Worm (Caenorhabditis elegans) whole organism, L2 larva: ENCODE measurements around the gene cthd-1.

ENCODE experiments used
- F13H6.1 ChIP-seq: sonication (generic microtip); optimal IDR thresholded peaks from 2 replicates; lab custom pipeline; 2016; ENCODE audit warnings: missing genetic modification characterization, missing compliant biosample characterization
- elt-3 ChIP-seq: sonication (generic microtip); optimal IDR thresholded peaks from 2 replicates; lab custom pipeline; 2017; ENCODE audit warnings: missing biosample characterization, missing genetic modification characterization
- unc-62 ChIP-seq: fragments of 150-350 bp; optimal IDR thresholded peaks from 2 replicates; lab custom pipeline; 2014; ENCODE audit warnings: missing biosample characterization, missing genetic modification reagents, missing genetic modification characterization
- ztf-11 ChIP-seq: sonication (generic microtip); optimal IDR thresholded peaks from 2 replicates; lab custom pipeline; 2017; ENCODE audit warnings: missing biosample characterization, missing genetic modification characterization

DNA sequence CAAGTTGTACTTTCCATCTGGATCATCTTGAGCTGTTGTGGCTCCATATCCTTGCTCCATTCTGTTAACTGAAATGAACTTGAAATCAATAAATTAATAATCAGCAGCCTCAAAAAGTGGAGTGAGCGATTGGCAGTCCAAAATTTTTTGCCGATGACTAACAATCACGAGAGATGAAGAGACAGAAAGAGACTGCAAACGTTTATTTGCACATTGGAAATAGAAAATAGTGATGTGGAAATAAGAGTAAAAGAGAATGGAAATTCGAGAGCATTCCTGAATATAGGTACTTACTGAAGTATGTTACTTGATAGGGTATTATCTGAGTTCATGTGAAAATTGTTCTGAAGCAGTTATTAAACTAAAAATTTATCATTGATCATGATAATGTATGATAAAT lies 31.7 kb downstream of the cthd-1 start, which contains the start of gene tag-120:
- TF ChIP-seq F13H6.1 (tag; lab: Kevin White, UChicago) = no peak
- TF ChIP-seq ztf-11 = no peak
- no peak for TF ChIP-seq unc-62 (GFP tag; lab: Kevin White, UChicago)
- no peak for TF ChIP-seq elt-3
